Worm (Caenorhabditis elegans) whole organism, early embryonic: ENCODE data around the gene srv-11.
A peak's percentile ranks its signal among the peaks of the same experiment; 100 is the strongest.

Experiments used
- B0310.2 ChIP-seq: sonication (generic microtip); optimal IDR thresholded peaks from 2 replicates; lab custom pipeline; 2016; ENCODE audit warnings: mild to moderate bottlenecking, missing genetic modification characterization, missing compliant biosample characterization
- F13C5.2 ChIP-seq: sonication (generic microtip); optimal IDR thresholded peaks from 2 replicates; lab custom pipeline; 2017; ENCODE audit warnings: mild to moderate bottlenecking, missing genetic modification characterization, inconsistent platforms, missing compliant biosample characterization
- aly-1 ChIP-seq: sonication (generic microtip); optimal IDR thresholded peaks from 2 replicates; lab custom pipeline; 2016; ENCODE audit warnings: missing genetic modification characterization, missing compliant biosample characterization
- ama-1 ChIP-seq: fragments of 150-350 bp; optimal IDR thresholded peaks from 2 replicates; lab custom pipeline; 2014
- ceh-13 ChIP-seq: fragments of 200-800 bp; sonication (Bioruptor generic); optimal IDR thresholded peaks from 2 replicates; lab custom pipeline; 2018; ENCODE audit warnings: mild to moderate bottlenecking, missing genetic modification characterization, missing compliant biosample characterization
- ceh-36 ChIP-seq: sonication (generic microtip); optimal IDR thresholded peaks from 2 replicates; lab custom pipeline; 2016; ENCODE audit warnings: missing genetic modification characterization, inconsistent platforms, missing compliant biosample characterization
- ets-7 ChIP-seq: sonication (generic microtip); optimal IDR thresholded peaks from 2 replicates; lab custom pipeline; 2016; ENCODE audit warnings: missing genotype, missing genetic modification characterization, missing compliant biosample characterization
- flt-1 ChIP-seq: fragments of 200-800 bp; sonication (Bioruptor generic); IDR thresholded peaks from 2 replicates; pipeline ENCODE4 v1.3.6; 2022; ENCODE audit warnings: missing genetic modification characterization, missing compliant biosample characterization
- hmbx-1 ChIP-seq: sonication (generic microtip); optimal IDR thresholded peaks from 2 replicates; lab custom pipeline; 2016; ENCODE audit warnings: mild to moderate bottlenecking, missing genetic modification characterization, missing compliant biosample characterization
- hmg-4 ChIP-seq: fragments of 200-800 bp; sonication (Bioruptor generic); optimal IDR thresholded peaks from 2 replicates; lab custom pipeline; 2018; ENCODE audit warnings: mild to moderate bottlenecking, missing genetic modification characterization, missing compliant biosample characterization
- hnd-1 ChIP-seq: sonication (generic microtip); optimal IDR thresholded peaks from 2 replicates; lab custom pipeline; 2016; ENCODE audit warnings: missing genetic modification characterization, missing compliant biosample characterization
- pes-1 ChIP-seq: fragments of 200-800 bp; sonication (Bioruptor generic); IDR thresholded peaks from 2 replicates; pipeline ENCODE4 v1.3.6; 2022; ENCODE audit warnings: missing genetic modification reagents, missing genetic modification characterization, missing compliant biosample characterization
- scrt-1 ChIP-seq: fragments of 200-800 bp; sonication (Bioruptor generic); IDR thresholded peaks from 2 replicates; pipeline ENCODE4 v1.3.6; 2022; ENCODE audit warnings: missing genetic modification characterization, missing compliant biosample characterization
- sea-1 ChIP-seq: fragments of 200-800 bp; sonication (Bioruptor generic); conservative IDR thresholded peaks from 2 replicates; pipeline ENCODE4 v1.3.6; 2022; ENCODE audit warnings: missing genetic modification characterization, missing compliant biosample characterization
- tbx-11 ChIP-seq: fragments of 200-800 bp; sonication (Bioruptor generic); IDR thresholded peaks from 2 replicates; pipeline ENCODE4 v1.3.6; 2022; ENCODE audit warnings: missing genetic modification characterization, missing compliant biosample characterization
- tbx-37 ChIP-seq: fragments of 200-800 bp; sonication (Bioruptor generic); conservative IDR thresholded peaks from 2 replicates; pipeline ENCODE4 v1.3.6; 2022; ENCODE audit warnings: missing genetic modification reagents, missing genetic modification characterization, missing compliant biosample characterization
- tra-4 ChIP-seq: sonication (generic microtip); optimal IDR thresholded peaks from 2 replicates; lab custom pipeline; 2017; ENCODE audit warnings: missing genetic modification characterization, missing compliant biosample characterization

Gene srv-11

DNA sequence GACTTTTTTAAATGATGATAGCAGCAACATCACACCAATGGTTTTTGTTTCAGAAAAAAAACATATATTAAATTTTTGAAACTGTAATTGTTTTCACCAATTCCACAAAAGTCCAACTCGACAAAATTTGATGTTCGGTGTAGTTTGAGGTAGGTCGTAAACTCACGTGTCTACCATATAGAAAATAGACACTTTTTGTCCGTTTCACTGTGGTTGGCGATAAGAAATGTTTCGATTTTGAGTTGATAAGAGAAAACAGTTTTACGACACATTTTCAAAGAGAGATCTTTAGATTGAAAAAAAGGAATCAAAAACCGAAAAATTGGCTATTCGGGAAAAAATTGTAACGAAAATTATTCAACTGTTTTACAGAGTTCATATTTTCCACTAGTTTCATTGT lies 43.0 kb downstream of the srv-11 start:
- TF ChIP-seq pes-1 (GFP tag; lab: Robert Waterston, UW), result no peak
- TF ChIP-seq hnd-1, result no peak
- no peak for TF ChIP-seq sea-1 (GFP tag; lab: Robert Waterston, UW)
- no peak for TF ChIP-seq ets-7 (tag; lab: Kevin White, UChicago)
- TF ChIP-seq hmbx-1 (tag; lab: Kevin White, UChicago), result no peak
- TF ChIP-seq ama-1, result no peak
- no peak for TF ChIP-seq ceh-36 (tag; lab: Kevin White, UChicago)
- no peak for TF ChIP-seq tbx-11 (GFP tag; lab: Robert Waterston, UW)
- TF ChIP-seq F13C5.2 (tag; lab: Kevin White, UChicago), result no peak
- no peak for TF ChIP-seq scrt-1 (GFP tag; lab: Robert Waterston, UW)
- no peak for TF ChIP-seq aly-1 (tag; lab: Kevin White, UChicago)
- TF ChIP-seq tra-4 (tag; lab: Kevin White, UChicago), result no peak
- TF ChIP-seq flt-1 (GFP tag; lab: Robert Waterston, UW), result no peak
- no peak for TF ChIP-seq hmg-4 (GFP tag; lab: Kevin White, UChicago)
- TF ChIP-seq B0310.2 (tag; lab: Kevin White, UChicago), result no peak
- no peak for TF ChIP-seq tbx-37 (GFP tag; lab: Robert Waterston, UW)
- TF ChIP-seq ceh-13 (GFP tag; lab: Kevin White, UChicago), result no peak

DNA sequence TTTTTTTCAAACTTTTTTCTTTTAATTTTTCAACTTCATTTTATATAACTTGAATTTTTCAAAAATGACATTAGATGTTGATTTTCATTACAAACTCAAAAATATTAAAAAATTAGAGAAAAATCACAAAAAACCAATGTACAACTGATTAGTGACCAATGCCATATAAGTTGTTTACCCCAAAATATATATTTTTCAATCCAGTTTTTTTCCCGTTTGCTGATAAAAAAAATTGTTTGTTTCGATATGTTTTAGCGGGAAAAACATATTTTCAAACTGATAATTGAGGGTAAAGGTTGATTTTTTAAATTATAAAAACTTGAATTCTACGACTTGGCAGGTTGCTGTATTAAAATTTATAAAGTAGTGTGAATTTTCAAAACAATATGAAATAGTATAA lies 44.7 kb downstream of the srv-11 start:
- TF ChIP-seq F13C5.2 (tag; lab: Kevin White, UChicago) (no peak), tbx-11 (GFP tag; lab: Robert Waterston, UW) (no peak), pes-1 (GFP tag; lab: Robert Waterston, UW) (no peak), ama-1 (no peak), ets-7 (tag; lab: Kevin White, UChicago) (no peak), sea-1 (GFP tag; lab: Robert Waterston, UW) (no peak), B0310.2 (tag; lab: Kevin White, UChicago) (no peak), scrt-1 (GFP tag; lab: Robert Waterston, UW) (no peak), hmg-4 (GFP tag; lab: Kevin White, UChicago) (no peak), ceh-36 (tag; lab: Kevin White, UChicago) (no peak), aly-1 (tag; lab: Kevin White, UChicago) (no peak)

DNA sequence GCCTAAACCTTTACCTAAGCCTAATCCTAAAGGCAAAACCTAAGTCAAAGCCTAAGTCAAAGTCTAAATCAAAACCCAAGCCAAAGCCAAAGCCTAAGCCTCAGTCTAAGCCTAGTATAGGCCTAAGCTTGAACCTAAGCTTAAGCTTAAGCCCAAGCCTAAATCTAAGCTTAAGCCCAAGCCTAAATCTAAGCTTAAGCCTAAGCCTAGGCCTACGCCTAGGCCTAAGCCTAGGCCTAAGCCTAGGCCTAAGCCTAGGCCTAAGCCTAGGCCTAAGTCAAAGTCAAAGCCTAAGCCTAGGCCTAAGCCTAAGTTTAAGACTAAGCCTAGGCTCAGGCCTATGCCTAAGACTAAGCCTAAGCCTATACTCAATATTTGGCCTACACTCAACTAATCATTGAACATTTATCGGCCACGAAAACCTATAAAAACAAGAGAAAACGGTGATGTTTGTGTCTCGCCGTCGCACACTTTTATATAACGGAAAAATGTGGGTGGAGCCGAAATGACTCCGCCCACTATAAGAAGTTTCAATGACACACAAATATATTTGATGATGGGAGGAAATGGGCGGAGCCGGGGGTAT lies 48.6 kb downstream of the srv-11 start:
- TF ChIP-seq hmg-4 (GFP tag; lab: Kevin White, UChicago), result no peak
- peak; percentile 80 for TF ChIP-seq ceh-36 (tag; lab: Kevin White, UChicago)
- no peak for TF ChIP-seq sea-1 (GFP tag; lab: Robert Waterston, UW)

DNA sequence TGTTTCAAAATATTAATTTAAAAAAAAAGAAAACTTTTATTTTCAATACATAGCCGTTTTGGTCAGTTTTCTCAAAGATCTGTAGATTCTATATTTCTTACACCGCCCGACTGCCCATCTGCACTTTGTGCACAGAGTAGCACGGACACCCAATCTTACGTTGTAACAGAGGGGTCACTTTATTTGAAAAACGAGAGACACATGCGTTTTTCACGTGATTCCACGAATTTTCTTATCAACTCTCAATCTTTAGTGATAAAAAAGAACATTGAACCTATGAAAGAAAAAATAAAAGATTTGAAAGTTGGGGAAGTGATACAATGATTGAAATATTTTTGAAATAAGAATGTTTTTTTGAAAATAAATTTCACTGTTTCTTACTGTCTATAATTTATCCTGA lies 50.1 kb downstream of the srv-11 start:
- TF ChIP-seq aly-1 (tag; lab: Kevin White, UChicago), result no peak
- TF ChIP-seq sea-1 (GFP tag; lab: Robert Waterston, UW), result no peak
- no peak for TF ChIP-seq B0310.2 (tag; lab: Kevin White, UChicago)
- no peak for TF ChIP-seq ceh-13 (GFP tag; lab: Kevin White, UChicago)
- no peak for TF ChIP-seq ceh-36 (tag; lab: Kevin White, UChicago)
- TF ChIP-seq hnd-1, result no peak
- no peak for TF ChIP-seq hmg-4 (GFP tag; lab: Kevin White, UChicago)
- no peak for TF ChIP-seq ets-7 (tag; lab: Kevin White, UChicago)
- no peak for TF ChIP-seq pes-1 (GFP tag; lab: Robert Waterston, UW)
- no peak for TF ChIP-seq tra-4 (tag; lab: Kevin White, UChicago)
- TF ChIP-seq F13C5.2 (tag; lab: Kevin White, UChicago), result no peak
- no peak for TF ChIP-seq flt-1 (GFP tag; lab: Robert Waterston, UW)
- TF ChIP-seq tbx-37 (GFP tag; lab: Robert Waterston, UW), result no peak
- TF ChIP-seq tbx-11 (GFP tag; lab: Robert Waterston, UW), result no peak
- TF ChIP-seq hmbx-1 (tag; lab: Kevin White, UChicago), result no peak
- no peak for TF ChIP-seq ama-1
- no peak for TF ChIP-seq scrt-1 (GFP tag; lab: Robert Waterston, UW)

DNA sequence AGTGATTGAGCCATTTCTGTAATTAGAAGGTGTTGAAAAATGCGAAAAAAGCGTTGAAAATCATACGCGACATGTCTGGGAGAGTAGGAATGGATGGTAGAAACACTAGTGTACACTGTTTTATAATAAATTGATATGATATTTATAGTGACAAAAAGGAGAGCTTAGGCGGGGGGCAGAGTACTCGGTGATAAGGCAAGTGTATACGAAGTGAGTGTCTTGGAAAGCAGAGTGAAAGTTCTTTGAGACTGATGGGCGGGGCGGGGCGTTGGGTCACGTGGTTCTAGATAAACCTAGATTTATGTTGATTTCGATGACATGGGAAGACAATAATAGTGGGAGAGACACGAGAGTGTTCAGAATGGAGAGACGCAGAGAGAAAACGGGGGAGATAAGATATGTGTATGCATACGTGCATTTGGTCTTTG lies 50.8 kb downstream of the srv-11 start, which contains the start of gene gln-3:
TSS of gene gln-3 (minus strand) at position 73 of the 428 bp plus-strand sequence.
- no peak for TF ChIP-seq aly-1 (tag; lab: Kevin White, UChicago)
- no peak for TF ChIP-seq ets-7 (tag; lab: Kevin White, UChicago)
- no peak for TF ChIP-seq F13C5.2 (tag; lab: Kevin White, UChicago)
- no peak for TF ChIP-seq ama-1
- no peak for TF ChIP-seq B0310.2 (tag; lab: Kevin White, UChicago)
- no peak for TF ChIP-seq scrt-1 (GFP tag; lab: Robert Waterston, UW)
- TF ChIP-seq hmbx-1 (tag; lab: Kevin White, UChicago), result no peak
- no peak for TF ChIP-seq tra-4 (tag; lab: Kevin White, UChicago)
- TF ChIP-seq flt-1 (GFP tag; lab: Robert Waterston, UW), result no peak
- no peak for TF ChIP-seq tbx-37 (GFP tag; lab: Robert Waterston, UW)
- TF ChIP-seq tbx-11 (GFP tag; lab: Robert Waterston, UW), result no peak
